Fruit fly (Drosophila melanogaster): ENCODE results near the gene gammaTub23C.

DNA sequence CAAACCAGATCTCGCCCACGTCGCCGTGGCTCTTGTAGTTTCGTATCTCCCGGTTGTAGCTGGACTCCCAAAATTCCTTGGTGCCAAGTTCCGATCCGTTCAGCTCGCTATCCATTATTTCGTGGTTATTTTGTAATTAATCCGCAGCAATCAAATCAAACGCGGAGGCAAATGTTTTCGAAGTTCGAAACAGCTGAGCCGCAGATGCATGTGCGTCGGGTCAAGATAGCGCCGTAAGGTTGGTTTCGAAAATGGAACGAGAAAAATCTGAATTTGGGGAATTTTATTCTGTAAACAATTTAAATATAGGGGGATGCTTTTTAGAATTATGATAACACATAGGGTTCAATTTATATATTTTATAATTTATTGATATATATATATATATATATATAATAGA is 6.4 kb downstream of the gammaTub23C start, which contains the start of gene CG9643:
- TF ChIP-seq CG8478 (optimal IDR thresholded peaks at IDR 0.05), result no peak
- no peak for TF ChIP-seq CTCF (optimal IDR thresholded peaks at IDR 0.05)

Measured in S2 (cell line).